Worm (Caenorhabditis elegans) whole organism, L2 larva: Measurements from ENCODE around the gene F49F1.14.

Experiments used
- ZK546.5 ChIP-seq: sonication (generic microtip); optimal IDR thresholded peaks from 2 replicates; lab custom pipeline; 2017; ENCODE audit warnings: missing biosample characterization, missing genetic modification characterization
- aly-2 ChIP-seq: fragments of 150-350 bp; optimal IDR thresholded peaks from 2 replicates; lab custom pipeline; 2014; ENCODE audit warnings: missing biosample characterization, missing genetic modification characterization
- lin-11 ChIP-seq: fragments of 150-350 bp; sonication (generic microtip); optimal IDR thresholded peaks from 2 replicates; lab custom pipeline; 2014; ENCODE audit warnings: missing biosample characterization, missing genetic modification characterization, inconsistent platforms, mixed read lengths
- lin-39 ChIP-seq: fragments of 150-350 bp; optimal IDR thresholded peaks from 2 replicates; lab custom pipeline; 2014; ENCODE audit warnings: missing biosample characterization, missing genetic modification reagents, missing genetic modification characterization
- nhr-11 ChIP-seq: fragments of 150-350 bp; optimal IDR thresholded peaks from 2 replicates; lab custom pipeline; 2014; ENCODE audit warnings: missing biosample characterization, missing genetic modification characterization
- nhr-23 ChIP-seq: fragments of 150-350 bp; optimal IDR thresholded peaks from 2 replicates; lab custom pipeline; 2014; ENCODE audit warnings: missing biosample characterization, missing genetic modification reagents, missing genetic modification characterization
- nhr-237 ChIP-seq: fragments of 150-350 bp; optimal IDR thresholded peaks from 2 replicates; lab custom pipeline; 2014; ENCODE audit warnings: missing biosample characterization, missing genetic modification characterization
- nhr-25 ChIP-seq: fragments of 150-350 bp; sonication (generic microtip); optimal IDR thresholded peaks from 3 replicates; lab custom pipeline; 2014; ENCODE audit warnings: missing biosample characterization, missing genetic modification characterization
- skn-1 ChIP-seq: sonication (generic microtip); optimal IDR thresholded peaks from 2 replicates; lab custom pipeline; 2017; ENCODE audit warnings: missing biosample characterization, missing genetic modification characterization
- unc-39 ChIP-seq: fragments of 150-350 bp; optimal IDR thresholded peaks from 2 replicates; lab custom pipeline; 2014; ENCODE audit warnings: missing biosample characterization, missing genetic modification characterization
- ztf-1 ChIP-seq: fragments of 200-800 bp; sonication (Bioruptor generic); conservative IDR thresholded peaks from 2 replicates; pipeline ENCODE4 v1.3.6; 2022; ENCODE audit warnings: missing genetic modification characterization, missing compliant biosample characterization
- ztf-4 ChIP-seq: fragments of 150-350 bp; optimal IDR thresholded peaks from 2 replicates; lab custom pipeline; 2014; ENCODE audit warnings: missing biosample characterization, missing genetic modification characterization

ce11 chrIV:4150138-4150537 lies 37.9 kb upstream of the F49F1.14 start:
- no peak for TF ChIP-seq lin-39 (tag; lab: Kevin White, UChicago)
- no peak for TF ChIP-seq nhr-11
- TF ChIP-seq nhr-23 (tag; lab: Kevin White, UChicago): no peak
- no peak for TF ChIP-seq unc-39 (tag; lab: Kevin White, UChicago)
- no peak for TF ChIP-seq ztf-4 (tag; lab: Kevin White, UChicago)
- TF ChIP-seq lin-11 (tag; lab: Kevin White, UChicago): no peak
- TF ChIP-seq aly-2 (tag; lab: Kevin White, UChicago): no peak
- TF ChIP-seq ztf-1 (GFP tag; lab: Robert Waterston, UW): no peak
- no peak for TF ChIP-seq ZK546.5 (tag; lab: Kevin White, UChicago)
- TF ChIP-seq nhr-25 (tag; lab: Kevin White, UChicago): no peak
- TF ChIP-seq nhr-237 (tag; lab: Kevin White, UChicago): no peak
- TF ChIP-seq skn-1 (tag; lab: Kevin White, UChicago): no peak
